Fruit fly (Drosophila melanogaster) whole organism, embryonic: Measurements from ENCODE around the gene CG13616.

Source experiments
- B-H2 ChIP-seq: fragments of 200-800 bp; sonication (Bioruptor generic); optimal IDR thresholded peaks from 2 replicates; lab custom pipeline; 2018; ENCODE audit warnings: missing biosample characterization, mild to moderate bottlenecking, missing genetic modification characterization
- C15 ChIP-seq: fragments of 200-800 bp; sonication (Bioruptor generic); IDR thresholded peaks from 3 replicates; pipeline ENCODE4 v1.3.6; 2022; ENCODE audit warnings: missing biosample characterization, missing genetic modification characterization
- CG1024 ChIP-seq: fragments of 200-800 bp; sonication (Bioruptor generic); IDR thresholded peaks from 2 replicates; pipeline ENCODE4 v1.3.6; 2022; ENCODE audit warnings: missing biosample characterization, missing genetic modification characterization
- CG10979 ChIP-seq: fragments of 200-800 bp; sonication (Bioruptor generic); optimal IDR thresholded peaks from 2 replicates; lab custom pipeline; 2018; ENCODE audit warnings: missing biosample characterization, mild to moderate bottlenecking, missing genetic modification characterization, moderate library complexity
- CG11093 ChIP-seq: fragments of 200-800 bp; sonication (Bioruptor generic); IDR thresholded peaks from 3 replicates; pipeline ENCODE4 v1.3.6; 2022; ENCODE audit warnings: missing biosample characterization, missing genetic modification characterization
- CG11723 ChIP-seq: fragments of 200-800 bp; sonication (Bioruptor generic); optimal IDR thresholded peaks from 2 replicates; lab custom pipeline; 2017; ENCODE audit warnings: missing biosample characterization, mild to moderate bottlenecking, missing genetic modification characterization
- CG12071 ChIP-seq: fragments of 200-800 bp; sonication (Bioruptor generic); optimal IDR thresholded peaks from 3 replicates; lab custom pipeline; 2018; ENCODE audit warnings: missing biosample characterization, mild to moderate bottlenecking, missing genetic modification characterization
- CG17829 ChIP-seq: fragments of 200-800 bp; optimal IDR thresholded peaks from 2 replicates; lab custom pipeline; 2019; ENCODE audit warnings: missing biosample characterization, mild to moderate bottlenecking, missing genetic modification characterization, moderate library complexity
- CG2199 ChIP-seq: fragments of 200-800 bp; sonication (Bioruptor generic); IDR thresholded peaks from 3 replicates; pipeline ENCODE4 v1.3.6; 2022; ENCODE audit warnings: missing biosample characterization, missing genetic modification characterization
- CG34422 ChIP-seq: fragments of 200-800 bp; sonication (Bioruptor generic); IDR thresholded peaks from 3 replicates; pipeline ENCODE4 v1.3.6; 2022; ENCODE audit warnings: missing biosample characterization, missing genetic modification characterization
- CG4328 ChIP-seq: fragments of 200-800 bp; sonication (Bioruptor generic); optimal IDR thresholded peaks from 3 replicates; lab custom pipeline; 2017; ENCODE audit warnings: missing biosample characterization, missing genetic modification reagents, missing genetic modification characterization
- CG4617 ChIP-seq: fragments of 200-800 bp; sonication (Bioruptor generic); optimal IDR thresholded peaks from 3 replicates; lab custom pipeline; 2016; ENCODE audit warnings: missing biosample characterization, missing genetic modification characterization, borderline replicate concordance
- CG4854 ChIP-seq: fragments of 200-800 bp; sonication (Bioruptor generic); optimal IDR thresholded peaks from 2 replicates; lab custom pipeline; 2016; ENCODE audit warnings: missing biosample characterization, missing genetic modification characterization, inconsistent platforms
- CG7372 ChIP-seq: fragments of 200-800 bp; sonication (Bioruptor generic); IDR thresholded peaks from 2 replicates; pipeline ENCODE4 v1.3.6; 2022; ENCODE audit warnings: missing biosample characterization, missing genetic modification characterization
- CG7963 ChIP-seq: fragments of 200-800 bp; sonication (Bioruptor generic); IDR thresholded peaks from 3 replicates; pipeline ENCODE4 v1.3.6; 2022; ENCODE audit warnings: missing biosample characterization, missing genetic modification characterization; ENCODE audit not compliant: partially characterized antibody
- CG8478 ChIP-seq: fragments of >200 bp; optimal IDR thresholded peaks from 2 replicates; lab custom pipeline; 2018
- CG9797 ChIP-seq: fragments of 200-800 bp; sonication (Bioruptor generic); optimal IDR thresholded peaks from 3 replicates; lab custom pipeline; 2018; ENCODE audit warnings: missing biosample characterization, mild to moderate bottlenecking, missing genetic modification characterization
- CrebB ChIP-seq: fragments of 200-800 bp; sonication (Bioruptor generic); optimal IDR thresholded peaks from 3 replicates; lab custom pipeline; 2018; ENCODE audit warnings: missing biosample characterization, mild to moderate bottlenecking, missing genetic modification characterization
- Dp ChIP-seq: fragments of 200-800 bp; sonication (Bioruptor generic); optimal IDR thresholded peaks from 2 replicates; lab custom pipeline; 2018; ENCODE audit warnings: missing biosample characterization, mild to moderate bottlenecking, missing genetic modification characterization, moderate library complexity
- H15 ChIP-seq: fragments of 200-800 bp; sonication (Bioruptor generic); IDR thresholded peaks from 3 replicates; pipeline ENCODE4 v1.3.6; 2022; ENCODE audit warnings: missing biosample characterization, missing genetic modification characterization
- Hand ChIP-seq: fragments of 200-800 bp; sonication (Bioruptor generic); optimal IDR thresholded peaks from 2 replicates; lab custom pipeline; 2017; ENCODE audit warnings: mild to moderate bottlenecking, missing biosample characterization, missing genetic modification reagents, missing genetic modification characterization
- Mad ChIP-seq: fragments of 200-800 bp; sonication (Bioruptor generic); optimal IDR thresholded peaks from 2 replicates; lab custom pipeline; 2016; ENCODE audit warnings: missing biosample characterization, missing genetic modification characterization
- Meics ChIP-seq: fragments of 200-800 bp; sonication (Bioruptor generic); optimal IDR thresholded peaks from 2 replicates; lab custom pipeline; 2017; ENCODE audit warnings: missing biosample characterization, mild to moderate bottlenecking, missing genetic modification characterization
- Mrtf ChIP-seq: fragments of 200-800 bp; sonication (Bioruptor generic); IDR thresholded peaks from 3 replicates; pipeline ENCODE4 v1.3.6; 2022; ENCODE audit warnings: missing biosample characterization, missing genetic modification characterization
- NK7.1 ChIP-seq: fragments of 200-800 bp; sonication (Bioruptor generic); optimal IDR thresholded peaks from 3 replicates; lab custom pipeline; 2016; ENCODE audit warnings: missing biosample characterization, missing genetic modification characterization
- NfI ChIP-seq: fragments of 200-800 bp; sonication (Bioruptor generic); optimal IDR thresholded peaks from 3 replicates; lab custom pipeline; 2018; ENCODE audit warnings: missing biosample characterization, mild to moderate bottlenecking, missing genetic modification characterization, moderate library complexity
- Side ChIP-seq: fragments of 200-800 bp; sonication (Bioruptor generic); optimal IDR thresholded peaks from 2 replicates; lab custom pipeline; 2016; ENCODE audit warnings: missing biosample characterization, missing genetic modification characterization
- Ssrp ChIP-seq: fragments of 200-800 bp; sonication (Bioruptor generic); optimal IDR thresholded peaks from 2 replicates; lab custom pipeline; 2018; ENCODE audit warnings: missing biosample characterization, mild to moderate bottlenecking, missing genetic modification characterization, moderate library complexity
- cas ChIP-seq: fragments of 200-800 bp; sonication (Bioruptor generic); IDR thresholded peaks from 2 replicates; pipeline ENCODE4 v1.3.6; 2022; ENCODE audit warnings: missing biosample characterization, missing genetic modification characterization
- chm ChIP-seq: fragments of 200-800 bp; sonication (Bioruptor generic); IDR thresholded peaks from 2 replicates; pipeline ENCODE4 v1.3.6; 2022; ENCODE audit warnings: missing biosample characterization, missing genetic modification characterization
- chn ChIP-seq: fragments of 200-800 bp; sonication (Bioruptor generic); optimal IDR thresholded peaks from 2 replicates; lab custom pipeline; 2016; ENCODE audit warnings: missing biosample characterization, missing genetic modification characterization
- dati ChIP-seq: fragments of 200-800 bp; sonication (Bioruptor generic); IDR thresholded peaks from 2 replicates; pipeline ENCODE4 v1.3.6; 2022; ENCODE audit warnings: missing biosample characterization, missing genetic modification characterization
- dysf ChIP-seq: fragments of 200-800 bp; sonication (Bioruptor generic); IDR thresholded peaks from 3 replicates; pipeline ENCODE4 v1.3.6; 2022; ENCODE audit warnings: missing biosample characterization, missing genetic modification characterization
- en ChIP-seq: fragments of 200-800 bp; sonication (Bioruptor generic); optimal IDR thresholded peaks from 2 replicates; lab custom pipeline; 2016; ENCODE audit warnings: missing biosample characterization, missing genetic modification characterization
- eyg ChIP-seq: fragments of 200-800 bp; sonication (Bioruptor generic); optimal IDR thresholded peaks from 3 replicates; lab custom pipeline; 2016; ENCODE audit warnings: missing biosample characterization, missing genetic modification characterization
- fd102C ChIP-seq: fragments of 200-800 bp; sonication (Bioruptor generic); optimal IDR thresholded peaks from 2 replicates; lab custom pipeline; 2018; ENCODE audit warnings: missing biosample characterization, mild to moderate bottlenecking, missing genetic modification characterization, moderate library complexity
- fd96Cb ChIP-seq: fragments of 200-800 bp; sonication (Bioruptor generic); optimal IDR thresholded peaks from 2 replicates; lab custom pipeline; 2018; ENCODE audit warnings: missing biosample characterization, mild to moderate bottlenecking, missing genetic modification characterization, moderate library complexity
- fru ChIP-seq: fragments of >200 bp; optimal IDR thresholded peaks from 2 replicates; lab custom pipeline; 2017
- fu2 ChIP-seq: fragments of 200-800 bp; sonication (Bioruptor generic); optimal IDR thresholded peaks from 2 replicates; lab custom pipeline; 2016; ENCODE audit warnings: missing biosample characterization, missing genetic modification characterization
- gcm ChIP-seq: fragments of 200-800 bp; sonication (Bioruptor generic); optimal IDR thresholded peaks from 2 replicates; lab custom pipeline; 2019; ENCODE audit warnings: missing biosample characterization, mild to moderate bottlenecking, missing genetic modification characterization, moderate library complexity
- gro ChIP-seq: fragments of 200-800 bp; sonication (Bioruptor generic); optimal IDR thresholded peaks from 2 replicates; lab custom pipeline; 2016; ENCODE audit warnings: missing biosample characterization, missing genetic modification characterization
- klu ChIP-seq: fragments of 200-800 bp; sonication (Bioruptor generic); IDR thresholded peaks from 2 replicates; pipeline ENCODE4 v1.3.6; 2022; ENCODE audit warnings: missing biosample characterization, missing genetic modification characterization
- mirr ChIP-seq: fragments of 200-800 bp; sonication (Bioruptor generic); optimal IDR thresholded peaks from 3 replicates; lab custom pipeline; 2018; ENCODE audit warnings: missing biosample characterization, mild to moderate bottlenecking, missing genetic modification characterization
- mld ChIP-seq: fragments of 200-800 bp; sonication (Bioruptor generic); IDR thresholded peaks from 3 replicates; pipeline ENCODE4 v1.3.6; 2022; ENCODE audit warnings: missing biosample characterization, missing genetic modification characterization; ENCODE audit not compliant: partially characterized antibody
- nau ChIP-seq: fragments of 200-800 bp; sonication (Bioruptor generic); optimal IDR thresholded peaks from 3 replicates; lab custom pipeline; 2017; ENCODE audit warnings: missing biosample characterization, mild to moderate bottlenecking, missing genetic modification characterization, missing genetic modification reagents
- peb ChIP-seq: fragments of 200-800 bp; sonication (Bioruptor generic); IDR thresholded peaks from 2 replicates; pipeline ENCODE4 v1.3.6; 2022; ENCODE audit warnings: missing biosample characterization, missing genetic modification characterization
- prd ChIP-seq, 3 experiments: fragments of >200 bp in 2 of 3; fragments of 200-800 bp in 1 of 3; sonication (Bioruptor generic) in 1 of 3; optimal IDR thresholded peaks in 2 of 3; IDR thresholded peaks in 1 of 3; 2 replicates in 2 of 3; 3 replicates in 1 of 3; pipeline versions ENCODE4 v1.3.6 to Lab custom; 2017 to 2022; ENCODE audit warnings: missing biosample characterization in 1 of 3, missing genetic modification characterization in 1 of 3
- salm ChIP-seq: fragments of 200-800 bp; sonication (Bioruptor generic); optimal IDR thresholded peaks from 2 replicates; lab custom pipeline; 2018; ENCODE audit warnings: missing biosample characterization, mild to moderate bottlenecking, missing genetic modification characterization
- seq ChIP-seq: fragments of 200-800 bp; sonication (Bioruptor generic); IDR thresholded peaks from 2 replicates; pipeline ENCODE4 v1.3.6; 2022; ENCODE audit warnings: missing biosample characterization, missing genetic modification characterization
- toy ChIP-seq: fragments of 200-800 bp; sonication (Bioruptor generic); IDR thresholded peaks from 2 replicates; pipeline ENCODE4 v1.3.6; 2022; ENCODE audit warnings: missing biosample characterization, missing genetic modification characterization

The CG13616 gene

dm6 chr3R:24348420-24349190, 44.1 kb upstream of the CG13616 start, which contains the start of the genes CG5746 and CG6454 (continued):
- TF ChIP-seq salm (no peak), fu2 (GFP tag; lab: Kevin White, UChicago) (peak; percentile 58), eyg (GFP tag; lab: Kevin White, UChicago) (peak; percentile 11), toy (GFP tag; lab: Robert Waterston, UW) (no peak), NK7.1 (GFP tag; lab: Kevin White, UChicago) (no peak), CG9797 (peak; percentile 61), Ssrp (tag; lab: Kevin White, UChicago) (peak; percentile 58), B-H2 (no peak), CrebB (no peak), CG4328 (no peak), CG17829 (peak; percentile 72), Mad (GFP tag; lab: Kevin White, UChicago) (peak; percentile 60), gcm (no peak), Hand (GFP tag; lab: Kevin White, UChicago) (no peak), dati (no peak), cas (GFP tag; lab: Robert Waterston, UW) (no peak), CG8478 (lab: Kevin White, UChicago) (no peak), CG7372 (GFP tag; lab: Robert Waterston, UW) (no peak), mld (GFP tag; lab: Robert Waterston, UW) (no peak), CG4854 (GFP tag; lab: Kevin White, UChicago) (no peak), H15 (no peak), mirr (no peak), en (no peak), NfI (no peak), CG1024 (GFP tag; lab: Robert Waterston, UW) (no peak), fd102C (GFP tag; lab: Kevin White, UChicago) (no peak), Dp (GFP tag; lab: Kevin White, UChicago) (peak; percentile 14), dysf (GFP tag; lab: Robert Waterston, UW) (no peak; the same call in 2 of the 3 replicates), CG10979 (tag; lab: Kevin White, UChicago) (peak; percentile 27), chn (GFP tag; lab: Kevin White, UChicago) (peak; percentile 65), CG7963 (GFP tag; lab: Robert Waterston, UW) (no peak), seq (GFP tag; lab: Robert Waterston, UW) (no peak), peb (GFP tag; lab: Robert Waterston, UW) (no peak), fd96Cb (tag; lab: Kevin White, UChicago) (peak; percentile 25), CG12071 (GFP tag; lab: Kevin White, UChicago) (no peak), CG11723 (no peak), Side (peak; percentile 28), gro (GFP tag; lab: Kevin White, UChicago) (peak; percentile 53), CG2199 (GFP tag; lab: Robert Waterston, UW) (no peak), Mrtf (GFP tag; lab: Robert Waterston, UW) (no peak), klu (GFP tag; lab: Robert Waterston, UW) (0 out of 2 replicates have a peak, but pooled peaks have one; percentile 30), fru (lab: Kevin White, UChicago) (no peak), CG34422 (GFP tag; lab: Robert Waterston, UW) (peak; percentile 65), CG11093 (no peak), Meics (GFP tag; lab: Kevin White, UChicago) (no peak), chm (GFP tag; lab: Robert Waterston, UW) (no peak), C15 (GFP tag; lab: Robert Waterston, UW) (no peak), nau (no peak), CG4617 (GFP tag; lab: Kevin White, UChicago) (peak; percentile 75), prd (optimal IDR thresholded peaks at IDR 0.05; lab: Kevin White, UChicago) (no peak), prd (GFP tag; IDR thresholded peaks at IDR 0.05; lab: Robert Waterston, UW) (peak; percentile 69)
